Fruit fly (Drosophila melanogaster) whole organism, embryonic: ENCODE measurements around the gene CG11723.

Source experiments
- CG10321 ChIP-seq: fragments of 200-800 bp; sonication (Bioruptor generic); IDR thresholded peaks from 2 replicates; pipeline ENCODE4 v1.3.6; 2022; ENCODE audit warnings: missing biosample characterization, missing genetic modification characterization
- CG11456 ChIP-seq: fragments of 200-800 bp; sonication (Bioruptor generic); IDR thresholded peaks from 3 replicates; pipeline ENCODE4 v1.3.6; 2022; ENCODE audit warnings: missing biosample characterization, missing genetic modification characterization
- CG12155 ChIP-seq: fragments of 200-800 bp; sonication (Bioruptor generic); optimal IDR thresholded peaks from 3 replicates; lab custom pipeline; 2016; ENCODE audit warnings: missing biosample characterization, missing genetic modification characterization
- CG1233 ChIP-seq: fragments of 200-800 bp; sonication (Bioruptor generic); optimal IDR thresholded peaks from 4 replicates; lab custom pipeline; 2018; ENCODE audit warnings: missing biosample characterization, mild to moderate bottlenecking, missing genetic modification characterization
- CG12769 ChIP-seq: fragments of 200-800 bp; sonication (Bioruptor generic); optimal IDR thresholded peaks from 2 replicates; lab custom pipeline; 2019; ENCODE audit warnings: missing biosample characterization, mild to moderate bottlenecking, missing genetic modification characterization, moderate library complexity
- CG13296 ChIP-seq: fragments of 200-800 bp; sonication (Bioruptor generic); optimal IDR thresholded peaks from 3 replicates; lab custom pipeline; 2018; ENCODE audit warnings: missing biosample characterization, mild to moderate bottlenecking, missing genetic modification characterization
- CG13424 ChIP-seq: fragments of 200-800 bp; sonication (Bioruptor generic); optimal IDR thresholded peaks from 2 replicates; lab custom pipeline; 2019; ENCODE audit warnings: missing biosample characterization, mild to moderate bottlenecking, missing genetic modification characterization, moderate library complexity
- CG13775 ChIP-seq: fragments of 200-800 bp; sonication (Bioruptor generic); optimal IDR thresholded peaks from 3 replicates; lab custom pipeline; 2017; ENCODE audit warnings: missing biosample characterization, mild to moderate bottlenecking, missing genetic modification characterization
- CG15073 ChIP-seq: fragments of 200-800 bp; sonication (Bioruptor generic); optimal IDR thresholded peaks from 2 replicates; lab custom pipeline; 2016; ENCODE audit warnings: missing biosample characterization, missing genetic modification characterization
- CG16863 ChIP-seq: fragments of 200-800 bp; sonication (Bioruptor generic); optimal IDR thresholded peaks from 3 replicates; lab custom pipeline; 2016; ENCODE audit warnings: missing biosample characterization, missing genetic modification characterization
- CG17359 ChIP-seq: fragments of 200-800 bp; sonication (Bioruptor generic); optimal IDR thresholded peaks from 3 replicates; lab custom pipeline; 2018; ENCODE audit warnings: missing biosample characterization, mild to moderate bottlenecking, missing genetic modification characterization, moderate library complexity
- CG17829 ChIP-seq: fragments of 200-800 bp; optimal IDR thresholded peaks from 2 replicates; lab custom pipeline; 2019; ENCODE audit warnings: missing biosample characterization, mild to moderate bottlenecking, missing genetic modification characterization, moderate library complexity
- CG2116 ChIP-seq: fragments of 200-800 bp; sonication (Bioruptor generic); optimal IDR thresholded peaks from 3 replicates; lab custom pipeline; 2018; ENCODE audit warnings: missing biosample characterization, mild to moderate bottlenecking, missing genetic modification characterization
- CG31224 ChIP-seq: fragments of 200-800 bp; sonication (Bioruptor generic); IDR thresholded peaks from 2 replicates; pipeline ENCODE4 v1.3.6; 2022; ENCODE audit warnings: missing biosample characterization, missing genetic modification characterization
- CG4820 ChIP-seq: fragments of 200-800 bp; sonication (Bioruptor generic); optimal IDR thresholded peaks from 3 replicates; lab custom pipeline; 2016; ENCODE audit warnings: missing biosample characterization, missing genetic modification characterization
- CG5180 ChIP-seq: fragments of 200-800 bp; sonication (Bioruptor generic); optimal IDR thresholded peaks from 3 replicates; lab custom pipeline; 2017; ENCODE audit warnings: missing biosample characterization, missing genetic modification characterization, mild to moderate bottlenecking, moderate library complexity, missing genetic modification reagents
- CG6765 ChIP-seq: fragments of 200-800 bp; sonication (Bioruptor generic); optimal IDR thresholded peaks from 3 replicates; lab custom pipeline; 2017; ENCODE audit warnings: missing biosample characterization, mild to moderate bottlenecking, missing genetic modification characterization
- CG7745 ChIP-seq: fragments of 200-800 bp; sonication (Bioruptor generic); optimal IDR thresholded peaks from 2 replicates; lab custom pipeline; 2018; ENCODE audit warnings: missing biosample characterization, mild to moderate bottlenecking, missing genetic modification characterization, moderate library complexity
- CG7987 ChIP-seq: fragments of 200-800 bp; sonication (Bioruptor generic); optimal IDR thresholded peaks from 2 replicates; lab custom pipeline; 2018; ENCODE audit warnings: missing biosample characterization, mild to moderate bottlenecking, missing genetic modification characterization, moderate library complexity
- CG9932 ChIP-seq: fragments of 200-800 bp; sonication (Bioruptor generic); IDR thresholded peaks from 2 replicates; pipeline ENCODE4 v1.3.6; 2022; ENCODE audit warnings: missing biosample characterization, missing genetic modification characterization
- Fer1 ChIP-seq: fragments of 200-800 bp; sonication (Bioruptor generic); optimal IDR thresholded peaks from 2 replicates; lab custom pipeline; 2017; ENCODE audit warnings: missing biosample characterization, mild to moderate bottlenecking, missing genetic modification characterization
- H15 ChIP-seq: fragments of 200-800 bp; sonication (Bioruptor generic); IDR thresholded peaks from 3 replicates; pipeline ENCODE4 v1.3.6; 2022; ENCODE audit warnings: missing biosample characterization, missing genetic modification characterization
- HLH3B ChIP-seq: fragments of 200-800 bp; sonication (Bioruptor generic); IDR thresholded peaks from 2 replicates; pipeline ENCODE4 v1.3.6; 2022; ENCODE audit warnings: missing biosample characterization, missing genetic modification characterization
- Hey ChIP-seq: fragments of 200-800 bp; sonication (Bioruptor generic); optimal IDR thresholded peaks from 3 replicates; lab custom pipeline; 2018; ENCODE audit warnings: missing biosample characterization, mild to moderate bottlenecking, missing genetic modification characterization
- Hmr ChIP-seq: fragments of 200-800 bp; sonication (Bioruptor generic); optimal IDR thresholded peaks from 3 replicates; lab custom pipeline; 2017; ENCODE audit warnings: mild to moderate bottlenecking, missing biosample characterization, missing genetic modification reagents, missing genetic modification characterization
- Hsf ChIP-seq: fragments of 200-800 bp; sonication (Bioruptor generic); optimal IDR thresholded peaks from 3 replicates; lab custom pipeline; 2016; ENCODE audit warnings: missing biosample characterization, missing genetic modification characterization
- Kr ChIP-seq: fragments of 200-800 bp; sonication (Bioruptor generic); optimal IDR thresholded peaks from 2 replicates; lab custom pipeline; 2017; ENCODE audit warnings: missing biosample characterization, mild to moderate bottlenecking, missing genetic modification characterization
- MESR4 ChIP-seq: fragments of 200-800 bp; sonication (Bioruptor generic); optimal IDR thresholded peaks from 2 replicates; lab custom pipeline; 2018; ENCODE audit warnings: missing biosample characterization, mild to moderate bottlenecking, missing genetic modification characterization, moderate library complexity
- Med ChIP-seq: fragments of 200-800 bp; sonication (Bioruptor generic); peaks from one replicate; lab custom pipeline; 2016; ENCODE audit warnings: missing biosample characterization, missing genetic modification characterization, mild to moderate bottlenecking, inconsistent platforms, moderate library complexity
- Neu2 ChIP-seq: fragments of 200-800 bp; sonication (Bioruptor generic); optimal IDR thresholded peaks from 3 replicates; lab custom pipeline; 2016; ENCODE audit warnings: missing biosample characterization, missing genetic modification characterization, borderline replicate concordance
- PHDP ChIP-seq: fragments of 200-800 bp; sonication (Bioruptor generic); optimal IDR thresholded peaks from 3 replicates; lab custom pipeline; 2018; ENCODE audit warnings: missing biosample characterization, mild to moderate bottlenecking, missing genetic modification characterization, moderate library complexity
- Stat92E ChIP-seq, 3 experiments: fragments of >200 bp in 2 of 3; fragments of 200-800 bp in 1 of 3; sonication (Bioruptor generic) in 1 of 3; optimal IDR thresholded peaks; 2 replicates each; lab custom pipeline; 2017 to 2019; ENCODE audit warnings: missing biosample characterization in 3 of 3, missing genetic modification characterization in 3 of 3, mild to moderate bottlenecking in 1 of 3, moderate library complexity in 1 of 3
- Xbp1 ChIP-seq: fragments of 200-800 bp; sonication (Bioruptor generic); optimal IDR thresholded peaks from 3 replicates; lab custom pipeline; 2016; ENCODE audit warnings: missing biosample characterization, mild to moderate bottlenecking, missing genetic modification characterization
- ac ChIP-seq: fragments of 200-800 bp; sonication (Bioruptor generic); optimal IDR thresholded peaks from 3 replicates; lab custom pipeline; 2017; ENCODE audit warnings: missing biosample characterization, mild to moderate bottlenecking, missing genetic modification characterization
- fd96Cb ChIP-seq: fragments of 200-800 bp; sonication (Bioruptor generic); optimal IDR thresholded peaks from 2 replicates; lab custom pipeline; 2018; ENCODE audit warnings: missing biosample characterization, mild to moderate bottlenecking, missing genetic modification characterization, moderate library complexity
- grn ChIP-seq: fragments of 200-800 bp; sonication (Bioruptor generic); optimal IDR thresholded peaks from 3 replicates; lab custom pipeline; 2017; ENCODE audit warnings: missing biosample characterization, missing genetic modification characterization
- hkb ChIP-seq, 2 experiments: fragments of 200-800 bp in 1 of 2; fragments of >200 bp in 1 of 2; sonication (Bioruptor generic) in 1 of 2; IDR thresholded peaks in 1 of 2; optimal IDR thresholded peaks in 1 of 2; 2 replicates each; pipeline versions ENCODE4 v1.3.6 to Lab custom; 2017 to 2022; ENCODE audit warnings: missing biosample characterization in 1 of 2, missing genetic modification characterization in 1 of 2
- kah ChIP-seq: fragments of 200-800 bp; sonication (Bioruptor generic); optimal IDR thresholded peaks from 2 replicates; lab custom pipeline; 2018; ENCODE audit warnings: missing biosample characterization, mild to moderate bottlenecking, missing genetic modification characterization
- maf-S ChIP-seq: fragments of 200-800 bp; sonication (Bioruptor generic); optimal IDR thresholded peaks from 2 replicates; lab custom pipeline; 2016; ENCODE audit warnings: missing biosample characterization, missing genetic modification characterization
- mam ChIP-seq: fragments of 200-800 bp; sonication (Bioruptor generic); optimal IDR thresholded peaks from 3 replicates; lab custom pipeline; 2016; ENCODE audit warnings: missing biosample characterization, missing genetic modification characterization
- mirr ChIP-seq: fragments of 200-800 bp; sonication (Bioruptor generic); optimal IDR thresholded peaks from 3 replicates; lab custom pipeline; 2018; ENCODE audit warnings: missing biosample characterization, mild to moderate bottlenecking, missing genetic modification characterization
- p53 ChIP-seq: fragments of 200-800 bp; sonication (Bioruptor generic); optimal IDR thresholded peaks from 2 replicates; lab custom pipeline; 2016; ENCODE audit warnings: missing biosample characterization, missing genetic modification characterization
- psq ChIP-seq: fragments of 200-800 bp; sonication (Bioruptor generic); optimal IDR thresholded peaks from 2 replicates; lab custom pipeline; 2017; ENCODE audit warnings: missing biosample characterization, missing genetic modification characterization
- row ChIP-seq: fragments of 200-800 bp; sonication (Bioruptor generic); IDR thresholded peaks from 3 replicates; pipeline ENCODE4 v1.3.6; 2022; ENCODE audit warnings: missing biosample characterization, missing genetic modification characterization
- salm ChIP-seq: fragments of 200-800 bp; sonication (Bioruptor generic); optimal IDR thresholded peaks from 2 replicates; lab custom pipeline; 2018; ENCODE audit warnings: missing biosample characterization, mild to moderate bottlenecking, missing genetic modification characterization
- scrt ChIP-seq: fragments of 200-800 bp; sonication (Bioruptor generic); optimal IDR thresholded peaks from 2 replicates; lab custom pipeline; 2018; ENCODE audit warnings: missing biosample characterization, mild to moderate bottlenecking, missing genetic modification characterization, moderate library complexity
- sima ChIP-seq: fragments of 200-800 bp; sonication (Bioruptor generic); optimal IDR thresholded peaks from 2 replicates; lab custom pipeline; 2016; ENCODE audit warnings: missing biosample characterization, missing genetic modification characterization
- sug ChIP-seq: fragments of 200-800 bp; optimal IDR thresholded peaks from 2 replicates; lab custom pipeline; 2019; ENCODE audit warnings: missing biosample characterization, mild to moderate bottlenecking, missing genetic modification characterization, moderate library complexity
- wek ChIP-seq: fragments of 200-800 bp; sonication (Bioruptor generic); optimal IDR thresholded peaks from 3 replicates; lab custom pipeline; 2018; ENCODE audit warnings: missing biosample characterization, mild to moderate bottlenecking, missing genetic modification characterization, moderate library complexity

CG11723 gene

DNA sequence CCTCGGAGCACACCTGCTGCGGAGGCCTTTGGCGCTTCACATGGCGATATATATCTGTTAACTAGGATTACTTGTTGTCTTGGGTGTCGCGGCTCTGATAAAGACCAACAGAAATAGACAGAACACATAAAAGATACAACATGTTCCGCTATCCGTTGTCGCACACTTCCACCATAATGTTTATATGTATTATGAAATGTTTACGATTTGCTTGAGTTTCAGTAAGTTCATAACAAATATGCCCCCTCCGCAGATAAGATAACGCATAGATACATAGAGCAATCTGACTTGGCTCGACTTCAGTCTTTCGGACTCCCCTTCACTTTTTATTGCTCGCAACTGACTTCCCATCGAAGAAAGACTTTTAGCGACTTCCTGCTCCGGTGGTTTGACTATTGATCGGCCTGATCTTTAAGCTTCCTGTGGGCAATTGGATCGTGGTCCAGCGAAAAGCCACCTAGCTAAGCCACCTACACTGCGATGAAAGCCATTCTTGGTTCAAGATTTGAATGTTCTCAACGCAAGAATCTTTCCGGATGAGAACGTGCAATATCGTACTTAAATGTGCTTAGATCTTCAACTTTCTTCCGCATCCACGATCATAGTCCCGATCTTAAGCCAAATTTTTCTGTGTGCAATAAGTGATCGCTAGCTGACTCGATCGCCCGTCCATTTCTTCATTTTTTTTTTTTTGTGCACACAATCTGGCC is 21.3 kb upstream of the CG11723 start (continued):
- TF ChIP-seq wek (GFP tag; lab: Kevin White, UChicago) (peak; percentile 73), row (no peak), Hsf (GFP tag; lab: Kevin White, UChicago) (no peak), mam (GFP tag; lab: Kevin White, UChicago) (no peak), CG4820 (GFP tag; lab: Kevin White, UChicago) (no peak), maf-S (GFP tag; lab: Kevin White, UChicago) (no peak), CG10321 (no peak), Kr (GFP tag; lab: Kevin White, UChicago) (peak; percentile 40), CG6765 (GFP tag; lab: Kevin White, UChicago) (peak; percentile 29), Hmr (GFP tag; lab: Kevin White, UChicago) (peak; percentile 34), mirr (peak; percentile 92), Stat92E (GFP tag; optimal IDR thresholded peaks at IDR 0.05; lab: Kevin White, UChicago) (no peak), ac (peak; percentile 4), Hey (tag; lab: Kevin White, UChicago) (peak; percentile 26), HLH3B (GFP tag; lab: Robert Waterston, UW) (peak; percentile 18; the same call in 1 of the 2 replicates), Neu2 (GFP tag; lab: Kevin White, UChicago) (no peak), hkb (optimal IDR thresholded peaks at IDR 0.05; lab: Kevin White, UChicago) (no peak), hkb (GFP tag; IDR thresholded peaks at IDR 0.05; lab: Robert Waterston, UW) (peak; percentile 46), CG7987 (peak; percentile 17), CG5180 (GFP tag; lab: Kevin White, UChicago) (peak; percentile 50), Med (GFP tag; lab: Kevin White, UChicago) (peak; percentile 72), MESR4 (no peak), CG17829 (tag; lab: Kevin White, UChicago) (no peak), CG12155 (no peak), PHDP (peak; percentile 41), CG9932 (GFP tag; lab: Robert Waterston, UW) (no peak), grn (peak; percentile 65), CG13424 (tag; lab: Kevin White, UChicago) (peak; percentile 32), sima (GFP tag; lab: Kevin White, UChicago) (no peak), kah (GFP tag; lab: Kevin White, UChicago) (peak; percentile 48), CG16863 (no peak), CG1233 (GFP tag; lab: Kevin White, UChicago) (peak; percentile 18), CG13775 (no peak), Fer1 (GFP tag; lab: Kevin White, UChicago) (peak; percentile 65), CG2116 (GFP tag; lab: Kevin White, UChicago) (no peak), CG11456 (GFP tag; lab: Robert Waterston, UW) (no peak), CG13296 (GFP tag; lab: Kevin White, UChicago) (peak; percentile 67), sug (tag; lab: Kevin White, UChicago) (peak; percentile 55), CG31224 (GFP tag; lab: Robert Waterston, UW) (no peak), CG12769 (tag; lab: Kevin White, UChicago) (peak; percentile 52), psq (GFP tag; lab: Kevin White, UChicago) (no peak), CG15073 (GFP tag; lab: Kevin White, UChicago) (no peak), Xbp1 (GFP tag; lab: Kevin White, UChicago) (no peak), CG7745 (tag; lab: Kevin White, UChicago) (peak; percentile 16), salm (tag; lab: Kevin White, UChicago) (peak; percentile 75), CG17359 (tag; lab: Kevin White, UChicago) (peak; percentile 31), scrt (GFP tag; lab: Kevin White, UChicago) (peak; percentile 48), fd96Cb (tag; lab: Kevin White, UChicago) (no peak), p53 (GFP tag; lab: Kevin White, UChicago) (no peak), H15 (GFP tag; lab: Robert Waterston, UW) (no peak)
